Worm (Caenorhabditis elegans): ENCODE results near the gene ZC204.14.
"Not testable (repeated sequence)": the region's sequence is repeated elsewhere in the genome, so short reads cannot be mapped to it uniquely, and the experiment has no call there.

Gene ZC204.14

DNA sequence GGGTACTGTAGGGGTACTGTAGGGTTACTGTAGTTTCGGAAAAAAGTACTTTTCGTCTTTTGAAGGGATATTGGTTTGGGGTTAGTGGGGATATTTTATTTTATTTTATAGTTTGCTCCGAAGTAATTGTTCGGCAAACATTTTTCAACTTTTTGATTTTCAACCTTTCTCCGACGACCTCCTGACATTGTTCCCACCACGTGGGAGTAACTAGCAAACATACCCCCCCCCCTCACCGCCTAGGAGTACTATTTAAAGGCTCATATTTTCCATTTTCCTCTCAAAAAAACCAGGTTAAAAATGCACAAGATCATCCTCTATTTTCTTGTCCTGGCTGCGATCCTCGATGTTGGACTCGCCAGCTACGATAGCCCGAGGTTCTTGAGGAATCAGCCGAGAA lies 3.3 kb upstream of the ZC204.14 start, which contains the start of gene srlf-29:
Gene srlf-29 (plus strand): TSS at position 301 of the 400 bp plus-strand sequence.
- no peak for TF ChIP-seq aly-2 (tag; optimal IDR thresholded peaks at IDR 0.05)

DNA sequence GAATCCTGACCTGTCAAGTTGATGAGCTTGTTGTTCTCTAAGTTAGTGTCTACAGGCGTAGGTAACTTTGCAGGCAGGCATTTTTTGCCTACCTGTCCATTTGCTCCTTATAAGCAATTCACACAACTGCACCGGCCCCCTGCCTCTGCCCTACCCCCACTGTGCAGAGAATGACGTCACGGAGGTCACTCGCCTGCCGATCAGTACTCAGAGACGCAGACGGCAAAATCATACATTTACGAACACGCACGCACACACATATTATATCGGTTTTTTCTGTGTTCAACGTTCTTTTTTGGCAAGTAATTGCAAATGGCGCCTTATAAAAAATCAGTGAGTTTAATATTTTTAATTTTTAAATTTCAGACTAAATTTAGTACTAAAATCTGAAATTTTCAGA lies 767 bp upstream of the ZC204.14 start, which contains the start of gene duxl-1:
Gene duxl-1 (plus strand): TSS at position 184 of the 400 bp plus-strand sequence.
- TF ChIP-seq nhr-25 (tag; optimal IDR thresholded peaks at IDR 0.05) (peak; percentile 9), lin-15B (tag; optimal IDR thresholded peaks at IDR 0.05) (peak; percentile 6), nhr-23 (tag; optimal IDR thresholded peaks at IDR 0.05) (peak; percentile 37), elt-2 (tag; optimal IDR thresholded peaks at IDR 0.05) (peak; percentile 54), ceh-16 (tag; optimal IDR thresholded peaks at IDR 0.05) (no peak)

DNA sequence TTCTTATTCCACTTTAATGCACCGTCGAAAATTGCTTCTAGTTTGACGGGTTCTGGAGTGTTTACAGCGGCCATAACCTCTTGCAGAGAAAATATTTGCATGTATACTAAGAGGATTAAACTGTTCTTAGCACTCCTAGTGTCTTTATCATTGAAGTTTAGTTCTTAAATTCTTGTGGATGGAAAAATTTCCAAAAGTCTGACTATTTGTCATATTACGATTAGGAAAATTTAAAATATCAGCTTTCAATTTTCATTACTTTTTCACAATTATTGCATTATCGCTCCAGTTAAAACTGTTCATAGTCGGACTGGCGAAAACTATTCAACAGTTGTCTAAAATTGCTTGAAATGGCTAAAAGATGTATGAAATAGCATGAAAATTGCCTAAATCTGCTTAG lies 1.9 kb downstream of the ZC204.14 start, which contains the start of gene ZC204.13:
Gene ZC204.13 (minus strand): TSS at position 101 of the 400 bp plus-strand sequence.
- TF ChIP-seq tbx-2 (tag; optimal IDR thresholded peaks at IDR 0.05); nhr-43 (tag; optimal IDR thresholded peaks at IDR 0.05; ENCODE audit: poor library complexity, severe bottlenecking); egl-27 (tag; optimal IDR thresholded peaks at IDR 0.05): not testable (repeated sequence)

DNA sequence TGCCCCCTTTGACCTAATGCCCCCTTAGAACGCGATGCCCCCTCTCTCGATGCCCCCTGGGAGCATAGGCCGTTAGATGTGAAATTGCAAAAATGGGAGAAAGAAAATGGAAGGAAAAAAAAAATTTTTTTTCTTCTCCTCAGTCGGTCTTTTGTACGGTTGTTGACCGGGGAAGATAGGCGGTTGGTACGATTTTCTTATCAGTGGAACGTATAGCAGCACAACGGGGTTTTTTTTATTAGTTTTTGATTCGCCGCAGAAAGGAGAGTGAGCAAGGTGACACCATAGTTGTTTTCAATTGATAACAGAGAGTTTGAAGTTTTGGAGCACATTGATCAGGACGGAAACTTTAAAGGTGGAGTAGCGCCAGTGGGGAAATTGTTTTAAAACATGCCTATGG lies 3.0 kb downstream of the ZC204.14 start:
- TF ChIP-seq elt-2 (tag; optimal IDR thresholded peaks at IDR 0.05) (peak; percentile 84), pqm-1 (tag; optimal IDR thresholded peaks at IDR 0.05) (peak; percentile 31)

DNA sequence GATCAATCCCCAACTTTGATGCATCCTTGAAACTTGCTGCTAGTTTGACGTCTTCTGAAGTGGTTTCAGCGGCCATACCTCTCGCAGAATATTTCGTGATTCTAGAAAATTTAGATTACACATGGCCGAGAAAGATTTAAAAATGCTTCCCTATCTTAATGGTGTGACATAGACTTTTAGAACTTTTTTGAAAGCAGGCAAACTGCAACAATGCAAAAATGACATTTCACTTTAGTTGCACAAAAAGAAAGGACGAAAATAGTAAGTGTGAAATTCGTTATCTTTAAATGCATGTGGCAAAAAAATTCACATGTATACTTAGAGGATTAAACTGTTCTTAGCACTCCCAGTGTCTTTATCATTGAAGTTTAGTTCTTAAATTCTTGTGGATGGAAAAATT lies 5.5 kb downstream of the ZC204.14 start, which contains the start of gene ZC204.12:
Gene ZC204.12 (minus strand): TSS at position 101 of the 400 bp plus-strand sequence.
- TF ChIP-seq ceh-82 (tag; optimal IDR thresholded peaks at IDR 0.05) (no peak), nhr-23 (tag; optimal IDR thresholded peaks at IDR 0.05) (no peak), nhr-77 (tag; optimal IDR thresholded peaks at IDR 0.05) (no peak)

DNA sequence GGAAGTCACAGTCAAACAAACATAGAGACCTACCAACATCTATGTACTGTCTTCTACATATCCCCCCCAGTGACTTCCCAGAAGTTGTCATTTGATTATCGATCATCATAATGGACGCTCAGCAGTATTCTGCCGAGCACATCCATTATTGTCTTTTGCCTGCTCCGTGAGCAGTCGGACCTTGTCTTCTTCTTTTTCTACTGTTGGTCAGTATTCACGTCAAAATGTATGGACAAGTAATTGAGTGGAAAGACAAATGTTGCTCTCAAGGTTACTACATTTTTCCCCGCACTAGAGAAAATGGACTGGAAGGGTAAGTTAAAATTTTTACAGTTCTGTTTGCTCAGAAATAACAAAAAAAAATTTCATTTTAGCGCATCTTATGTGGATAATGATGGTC lies 7.8 kb downstream of the ZC204.14 start, which contains the start of gene btb-12:
Gene btb-12 (plus strand): TSS at position 301 of the 400 bp plus-strand sequence.
- TF ChIP-seq ceh-16 (tag; optimal IDR thresholded peaks at IDR 0.05) (no peak), ztf-4 (tag; optimal IDR thresholded peaks at IDR 0.05) (no peak), lin-39 (tag; optimal IDR thresholded peaks at IDR 0.05) (no peak), elt-1 (tag; optimal IDR thresholded peaks at IDR 0.05) (no peak), ceh-28 (tag; optimal IDR thresholded peaks at IDR 0.05) (no peak), egl-27 (tag; optimal IDR thresholded peaks at IDR 0.05) (no peak), ceh-82 (tag; optimal IDR thresholded peaks at IDR 0.05) (no peak), elt-3 (tag; optimal IDR thresholded peaks at IDR 0.05) (no peak), ZK546.5 (tag; optimal IDR thresholded peaks at IDR 0.05) (no peak)

DNA sequence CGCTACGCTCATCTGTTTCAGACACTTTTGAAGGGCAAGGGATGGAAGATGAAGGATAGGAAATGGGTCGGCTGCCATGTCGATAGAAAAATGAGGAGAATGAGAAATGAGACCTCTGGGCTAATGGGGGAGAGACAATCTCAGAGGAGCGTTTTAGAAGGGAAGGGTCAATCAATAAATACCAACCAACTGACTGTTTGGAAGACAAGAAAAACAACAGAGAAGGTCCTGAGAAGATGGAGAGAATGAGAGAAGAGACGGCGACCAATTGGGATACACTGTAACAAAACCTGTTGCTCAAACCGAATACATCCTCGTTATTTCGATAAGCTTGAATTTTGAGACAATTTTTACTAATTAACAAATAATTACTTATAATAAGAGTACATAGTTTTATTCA lies 9.4 kb downstream of the ZC204.14 start, which contains the start of gene fbxb-15:
Gene fbxb-15 (minus strand): TSS at position 101 of the 400 bp plus-strand sequence.
- no peak for TF ChIP-seq nhr-23 (tag; optimal IDR thresholded peaks at IDR 0.05)
- no peak for TF ChIP-seq nhr-12 (tag; optimal IDR thresholded peaks at IDR 0.05)
- no peak for TF ChIP-seq nhr-11 (tag; optimal IDR thresholded peaks at IDR 0.05)
- TF ChIP-seq mdl-1 (tag; optimal IDR thresholded peaks at IDR 0.05) = no peak
- no peak for TF ChIP-seq pha-4 (tag; optimal IDR thresholded peaks at IDR 0.05)
- TF ChIP-seq egl-27 (tag; optimal IDR thresholded peaks at IDR 0.05) = no peak
- TF ChIP-seq lin-39 (tag; optimal IDR thresholded peaks at IDR 0.05) = no peak
- no peak for TF ChIP-seq hmg-11 (tag; optimal IDR thresholded peaks at IDR 0.05)
- TF ChIP-seq elt-3 (tag; optimal IDR thresholded peaks at IDR 0.05) = no peak
- no peak for TF ChIP-seq fkh-10 (GFP tag; optimal IDR thresholded peaks at IDR 0.05)
- TF ChIP-seq unc-39 (tag; optimal IDR thresholded peaks at IDR 0.05) = no peak
- TF ChIP-seq ceh-82 (tag; optimal IDR thresholded peaks at IDR 0.05) = no peak
- no peak for TF ChIP-seq eor-1 (tag; optimal IDR thresholded peaks at IDR 0.05)
- no peak for TF ChIP-seq ceh-9 (tag; optimal IDR thresholded peaks at IDR 0.05)
- no peak for TF ChIP-seq elt-1 (tag; optimal IDR thresholded peaks at IDR 0.05)
- TF ChIP-seq snpc-4 (tag; optimal IDR thresholded peaks at IDR 0.05) = no peak

DNA sequence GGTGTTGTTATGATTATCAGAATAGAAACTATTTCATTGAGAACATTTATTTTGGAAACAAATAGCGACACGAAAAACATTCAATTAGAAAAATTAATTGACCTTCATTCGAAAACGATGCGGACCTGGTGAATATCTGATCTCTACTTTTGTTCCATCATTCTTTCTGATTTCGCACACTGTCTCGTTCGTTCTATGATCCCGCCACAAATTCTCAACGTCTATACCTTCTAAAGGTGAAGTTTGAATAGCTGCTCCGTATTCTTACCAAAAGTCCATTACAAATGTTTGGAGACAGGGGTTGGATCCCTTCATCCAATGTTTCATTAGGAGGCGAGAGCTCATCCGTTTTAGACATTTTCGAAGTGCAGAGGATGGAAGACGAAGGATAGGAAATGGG lies 10.9 kb downstream of the ZC204.14 start, which contains the start of gene fbxb-16:
Gene fbxb-16 (minus strand): TSS at position 101 of the 400 bp plus-strand sequence.
- TF ChIP-seq nhr-11 (tag; optimal IDR thresholded peaks at IDR 0.05) = no peak
- peak; percentile 15 for TF ChIP-seq fkh-10 (GFP tag; optimal IDR thresholded peaks at IDR 0.05)
